Worm (Caenorhabditis elegans) whole organism, L3 larva: ENCODE data around the gene C06E2.5.

Source experiments
- R02D3.7 ChIP-seq: fragments of 150-350 bp; optimal IDR thresholded peaks from 2 replicates; lab custom pipeline; 2014; ENCODE audit warnings: missing biosample characterization, missing genetic modification characterization
- ZK546.5 ChIP-seq: sonication (generic microtip); optimal IDR thresholded peaks from 2 replicates; lab custom pipeline; 2017; ENCODE audit warnings: missing biosample characterization, missing genetic modification characterization
- nhr-12 ChIP-seq: fragments of 150-350 bp; optimal IDR thresholded peaks from 2 replicates; lab custom pipeline; 2014; ENCODE audit warnings: missing biosample characterization, missing genetic modification characterization
- nhr-28 ChIP-seq: fragments of 150-350 bp; optimal IDR thresholded peaks from 2 replicates; lab custom pipeline; 2014; ENCODE audit warnings: missing biosample characterization, missing genetic modification characterization
- pqm-1 ChIP-seq: fragments of 150-350 bp; optimal IDR thresholded peaks from 2 replicates; lab custom pipeline; 2017; ENCODE audit warnings: missing biosample characterization, missing genetic modification characterization, inconsistent platforms
- zag-1 ChIP-seq: fragments of 150-350 bp; optimal IDR thresholded peaks from 2 replicates; lab custom pipeline; 2014; ENCODE audit warnings: missing biosample characterization, missing genetic modification characterization

DNA sequence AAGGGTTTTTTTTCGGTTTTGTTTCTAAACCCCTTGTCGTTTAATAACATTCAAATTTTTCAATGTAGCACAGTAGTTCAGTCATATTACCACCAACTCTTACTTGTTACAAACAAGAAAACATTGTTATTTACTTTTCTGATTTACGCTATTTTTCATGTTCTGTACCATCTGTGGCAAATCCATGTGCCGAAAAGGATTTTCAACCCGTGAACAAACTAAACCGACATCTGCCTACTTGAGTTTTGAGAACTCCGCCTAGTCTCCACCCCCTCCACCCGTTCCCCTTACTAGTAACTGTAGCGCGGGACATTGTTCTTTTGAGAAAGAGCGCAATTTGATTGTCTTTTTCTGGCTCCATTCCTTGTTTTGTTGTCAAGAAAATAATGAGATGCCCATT is 47.3 kb upstream of the C06E2.5 start, which contains the start of gene ensh-1:
- TF ChIP-seq pqm-1 (tag; lab: Kevin White, UChicago) (no peak), zag-1 (tag; lab: Kevin White, UChicago) (no peak), nhr-28 (tag; lab: Kevin White, UChicago) (no peak), ZK546.5 (tag; lab: Kevin White, UChicago) (no peak), nhr-12 (no peak), R02D3.7 (tag; lab: Kevin White, UChicago) (no peak)
